Worm (Caenorhabditis elegans) whole organism, late embryonic: ENCODE data around the gene enpp-1.
"Not testable (repeated sequence)": the region's sequence is repeated elsewhere in the genome, so short reads cannot be mapped to it uniquely, and the experiment has no call there.

Source experiments
- ceh-19 ChIP-seq: fragments of 200-800 bp; sonication (Bioruptor generic); optimal IDR thresholded peaks from 2 replicates; lab custom pipeline; 2018; ENCODE audit warnings: mild to moderate bottlenecking, missing genetic modification characterization, missing compliant biosample characterization
- ceh-2 ChIP-seq: sonication (generic microtip); optimal IDR thresholded peaks from 2 replicates; lab custom pipeline; 2016; ENCODE audit warnings: missing genotype, missing genetic modification characterization, missing compliant biosample characterization
- ceh-48 ChIP-seq: sonication (generic microtip); optimal IDR thresholded peaks from 2 replicates; lab custom pipeline; 2016; ENCODE audit warnings: missing genetic modification characterization, inconsistent platforms, missing compliant biosample characterization
- hlh-15 ChIP-seq: sonication (generic microtip); optimal IDR thresholded peaks from 2 replicates; lab custom pipeline; 2016; ENCODE audit warnings: missing genetic modification characterization, missing compliant biosample characterization
- nhr-232 ChIP-seq: sonication (generic microtip); optimal IDR thresholded peaks from 2 replicates; lab custom pipeline; 2016; ENCODE audit warnings: missing genetic modification characterization, missing compliant biosample characterization
- pha-4 ChIP-seq: fragments of 150-350 bp; optimal IDR thresholded peaks from 2 replicates; lab custom pipeline; 2018; ENCODE audit warnings: missing biosample characterization, missing genetic modification reagents, missing genetic modification characterization
- unc-55 ChIP-seq: sonication (generic microtip); optimal IDR thresholded peaks from 2 replicates; lab custom pipeline; 2017; ENCODE audit warnings: missing biosample characterization, missing genetic modification reagents, missing genetic modification characterization

ce11 chrV:12131157-12131556 is at the start of gene enpp-1:
- TF ChIP-seq nhr-232 (tag; lab: Kevin White, UChicago); hlh-15 (tag; lab: Kevin White, UChicago); pha-4 (tag; lab: Kevin White, UChicago); ceh-2 (tag; lab: Kevin White, UChicago); ceh-19 (GFP tag; lab: Kevin White, UChicago); ceh-48; unc-55: not testable (repeated sequence)
